Worm (Caenorhabditis elegans): Measurements from ENCODE around the gene T04C12.33.

Gene T04C12.33

DNA sequence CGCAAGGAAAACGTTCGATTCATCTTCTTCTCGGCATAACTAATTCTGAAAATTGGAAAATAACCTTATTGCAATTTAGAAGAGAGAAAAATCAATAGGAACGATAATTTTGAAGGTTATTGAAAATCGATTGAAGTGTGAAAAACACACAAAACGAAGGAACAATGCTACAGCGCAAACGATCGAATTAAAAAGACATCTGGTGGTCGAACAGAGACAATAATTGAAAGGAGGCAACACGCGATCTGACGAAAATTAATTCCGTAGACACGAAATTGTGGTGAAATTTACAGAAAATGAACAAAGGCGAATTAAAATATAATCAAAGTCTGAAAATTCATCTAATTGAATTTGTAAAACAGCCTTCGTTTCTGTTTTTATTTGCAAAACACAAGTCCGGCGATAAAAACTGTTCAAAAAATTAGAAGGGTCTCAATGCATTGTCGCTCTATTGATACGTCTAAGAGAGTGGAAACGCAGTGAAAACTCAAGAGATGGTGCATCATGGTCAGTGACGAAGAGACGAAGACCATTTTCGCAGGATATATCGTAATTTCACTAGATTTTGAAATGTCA, 12.6 kb upstream of the T04C12.33 start, which contains the start of gene pak-2 (continued):
- peak; percentile 12 for TF ChIP-seq efl-1 (GFP tag; optimal IDR thresholded peaks at IDR 0.05)
- TF ChIP-seq madf-6 (GFP tag; IDR thresholded peaks at IDR 0.05), result no peak
- peak in 1 of 3 experiments; percentile 42 for TF ChIP-seq lin-35 (GFP tag; optimal IDR thresholded peaks at IDR 0.05)
- TF ChIP-seq sdz-38 (tag; optimal IDR thresholded peaks at IDR 0.05), result no peak
- no peak for TF ChIP-seq C06A6.2 (GFP tag; conservative IDR thresholded peaks at IDR 0.05)
- TF ChIP-seq mel-28 (tag; optimal IDR thresholded peaks at IDR 0.05; ENCODE audit: borderline replicate concordance), result no peak
- no peak for TF ChIP-seq hlh-12 (tag; optimal IDR thresholded peaks at IDR 0.05)
- TF ChIP-seq Y56A3A.18 (GFP tag; IDR thresholded peaks at IDR 0.05), result no peak
- TF ChIP-seq lin-26 (GFP tag; IDR thresholded peaks at IDR 0.05), result no peak
- TF ChIP-seq zfh-2 (GFP tag; conservative IDR thresholded peaks at IDR 0.05), result no peak
- no peak for TF ChIP-seq B0035.1 (tag; optimal IDR thresholded peaks at IDR 0.05)
- no peak for TF ChIP-seq B0336.3 (GFP tag; IDR thresholded peaks at IDR 0.05)
- peak; percentile 84 for TF ChIP-seq K12H6.12 (tag; optimal IDR thresholded peaks at IDR 0.05)
- no peak for TF ChIP-seq athp-1 (tag; optimal IDR thresholded peaks at IDR 0.05)
- no peak for TF ChIP-seq nhr-90 (tag; optimal IDR thresholded peaks at IDR 0.05)
- no peak for TF ChIP-seq mes-4 (tag; optimal IDR thresholded peaks at IDR 0.05)
- peak; percentile 86 for TF ChIP-seq F23B12.7 (tag; optimal IDR thresholded peaks at IDR 0.05; ENCODE audit: insufficient read depth)
- 0 out of 2 replicates have a peak, but pooled peaks have one; percentile 23 for TF ChIP-seq D2030.7 (GFP tag; IDR thresholded peaks at IDR 0.05)
- no peak for TF ChIP-seq Y95B8A.8 (GFP tag; IDR thresholded peaks at IDR 0.05)
- TF ChIP-seq attf-5 (GFP tag; optimal IDR thresholded peaks at IDR 0.05), result peak; percentile 83
- no peak for TF ChIP-seq ceh-58 (GFP tag; IDR thresholded peaks at IDR 0.05)
- TF ChIP-seq egl-44 (GFP tag; IDR thresholded peaks at IDR 0.05), result no peak
- TF ChIP-seq unc-62 (GFP tag; optimal IDR thresholded peaks at IDR 0.05), result no peak
- no peak for TF ChIP-seq T07F8.4 (tag; optimal IDR thresholded peaks at IDR 0.05)
- TF ChIP-seq snpc-1.3 (tag; optimal IDR thresholded peaks at IDR 0.05; ENCODE audit: insufficient read depth), result no peak
- TF ChIP-seq ets-4 (GFP tag; optimal IDR thresholded peaks at IDR 0.05), result no peak
- TF ChIP-seq Y67H2A.10 (GFP tag; conservative IDR thresholded peaks at IDR 0.05), result no peak
- TF ChIP-seq madf-3 (GFP tag; IDR thresholded peaks at IDR 0.05), result no peak
- no peak for TF ChIP-seq hrde-1 (tag; optimal IDR thresholded peaks at IDR 0.05; ENCODE audit: borderline replicate concordance)
- TF ChIP-seq F49E8.2 (tag; optimal IDR thresholded peaks at IDR 0.05; ENCODE audit: insufficient read depth), result peak; percentile 26
- 0 out of 2 replicates have a peak, but pooled peaks have one; percentile 32 for TF ChIP-seq rcor-1 (GFP tag; IDR thresholded peaks at IDR 0.05)
- peak; percentile 63 for TF ChIP-seq lin-40 (tag; optimal IDR thresholded peaks at IDR 0.05)
- peak in 1 of 2 experiments; percentile 3 for TF ChIP-seq let-607 (tag; optimal IDR thresholded peaks at IDR 0.05)
- no peak for TF ChIP-seq pha-4 (tag; optimal IDR thresholded peaks at IDR 0.05)
- TF ChIP-seq cebp-1 (GFP tag; IDR thresholded peaks at IDR 0.05), result no peak
- TF ChIP-seq cebp-1 (tag; optimal IDR thresholded peaks at IDR 0.05), result peak; percentile 55
- no peak for TF ChIP-seq nhr-120 (GFP tag; IDR thresholded peaks at IDR 0.05)
- no peak for TF ChIP-seq ZK185.1 (tag; optimal IDR thresholded peaks at IDR 0.05; ENCODE audit: poor library complexity, severe bottlenecking)
- no peak for TF ChIP-seq F33H1.4 (GFP tag; IDR thresholded peaks at IDR 0.05)
- TF ChIP-seq madf-10 (tag; optimal IDR thresholded peaks at IDR 0.05), result peak; percentile 58
- no peak for TF ChIP-seq ztf-25 (GFP tag; IDR thresholded peaks at IDR 0.05)
- no peak for TF ChIP-seq K11D2.4 (GFP tag; IDR thresholded peaks at IDR 0.05)
- 0 out of 2 replicates have a peak, but pooled peaks have one; percentile 36 for TF ChIP-seq aptf-2 (GFP tag; conservative IDR thresholded peaks at IDR 0.05)
- no peak for TF ChIP-seq zim-3 (tag; optimal IDR thresholded peaks at IDR 0.05)
- no peak for TF ChIP-seq hlh-26 (GFP tag; conservative IDR thresholded peaks at IDR 0.05)
- peak; percentile 64 for TF ChIP-seq akir-1 (GFP tag; optimal IDR thresholded peaks at IDR 0.05)
- no peak for TF ChIP-seq him-1 (tag; optimal IDR thresholded peaks at IDR 0.05)
- no peak for TF ChIP-seq egrh-3 (GFP tag; IDR thresholded peaks at IDR 0.05)
